Worm (Caenorhabditis elegans) whole organism, mixed stage, embryonic: Measurements from ENCODE around the gene Y116A8C.44.

Source experiments
- nhr-237 ChIP-seq: fragments of 150-350 bp; optimal IDR thresholded peaks from 2 replicates; lab custom pipeline; 2014; ENCODE audit warnings: missing biosample characterization, missing genetic modification characterization
- nhr-28 ChIP-seq: fragments of 150-350 bp; optimal IDR thresholded peaks from 2 replicates; lab custom pipeline; 2014; ENCODE audit warnings: missing biosample characterization, missing genetic modification characterization
- snpc-4 ChIP-seq: fragments of 150-350 bp; optimal IDR thresholded peaks from 2 replicates; lab custom pipeline; 2014; ENCODE audit warnings: missing biosample characterization, missing genetic modification characterization
- sptf-1 ChIP-seq: sonication (generic microtip); optimal IDR thresholded peaks from 2 replicates; lab custom pipeline; 2017; ENCODE audit warnings: mild to moderate bottlenecking, missing genetic modification characterization, moderate library complexity, missing compliant biosample characterization
- unc-39 ChIP-seq: fragments of 150-350 bp; optimal IDR thresholded peaks from 2 replicates; lab custom pipeline; 2014; ENCODE audit warnings: missing biosample characterization, missing genetic modification characterization

- no peak for TF ChIP-seq nhr-28 (tag; lab: Kevin White, UChicago)
- TF ChIP-seq nhr-237, result no peak
- TF ChIP-seq unc-39 (tag; lab: Kevin White, UChicago), result no peak
- TF ChIP-seq sptf-1 (tag; lab: Kevin White, UChicago), result no peak
- no peak for TF ChIP-seq snpc-4 (tag; lab: Kevin White, UChicago)
Measured at ce11 chrIV:17104157-17104872, 46.4 kb upstream of the Y116A8C.44 start.
